Worm (Caenorhabditis elegans): ENCODE data around the gene lst-5.

The lst-5 gene

ce11 chrII:7057860-7058259, 35.1 kb downstream of the lst-5 start, which contains the start of gene cth-2:
Gene cth-2, minus strand, starts transcription at chrII:7057960.
- TF ChIP-seq gei-8 (GFP tag; optimal IDR thresholded peaks at IDR 0.05) (no peak), Y5F2A.4 (GFP tag; optimal IDR thresholded peaks at IDR 0.05) (no peak), tra-1 (GFP tag; IDR thresholded peaks at IDR 0.05) (no peak), egl-27 (tag; optimal IDR thresholded peaks at IDR 0.05) (no peak), nhr-11 (tag; optimal IDR thresholded peaks at IDR 0.05) (no peak), nhr-76 (tag; optimal IDR thresholded peaks at IDR 0.05) (no peak), mdt-29 (GFP tag; IDR thresholded peaks at IDR 0.05) (no peak), nhr-28 (tag; optimal IDR thresholded peaks at IDR 0.05) (peak; percentile 2), mxl-2 (GFP tag; conservative IDR thresholded peaks at IDR 0.05) (no peak), duxl-1 (tag; optimal IDR thresholded peaks at IDR 0.05; ENCODE audit: poor library complexity) (no peak), nhr-102 (tag; optimal IDR thresholded peaks at IDR 0.05) (no peak), Y48G9A.11 (GFP tag; IDR thresholded peaks at IDR 0.05) (no peak), vab-7 (GFP tag; IDR thresholded peaks at IDR 0.05) (no peak), snpc-1.2 (GFP tag; IDR thresholded peaks at IDR 0.05) (no peak), ZK337.2 (GFP tag; IDR thresholded peaks at IDR 0.05) (no peak), pqm-1 (tag; optimal IDR thresholded peaks at IDR 0.05) (no peak), rbr-2 (tag; optimal IDR thresholded peaks at IDR 0.05) (no peak), aha-1 (tag) (peak; percentile 3), nhr-6 (tag; optimal IDR thresholded peaks at IDR 0.05) (no peak), hlh-11 (tag; optimal IDR thresholded peaks at IDR 0.05) (no peak), attf-4 (tag; optimal IDR thresholded peaks at IDR 0.05) (no peak), daf-16 (GFP tag; optimal IDR thresholded peaks at IDR 0.05) (no peak), daf-16 (tag; optimal IDR thresholded peaks at IDR 0.05) (peak; percentile 37), nhr-25 (tag; optimal IDR thresholded peaks at IDR 0.05; ENCODE audit: borderline replicate concordance, insufficient read depth) (peak; percentile 24), daf-19 (GFP tag; conservative IDR thresholded peaks at IDR 0.05) (no peak), D1046.2 (GFP tag; IDR thresholded peaks at IDR 0.05) (no peak), nhr-48 (tag; optimal IDR thresholded peaks at IDR 0.05) (no peak), jun-1 (tag; optimal IDR thresholded peaks at IDR 0.05) (no peak), dmd-9 (GFP tag; IDR thresholded peaks at IDR 0.05) (no peak), snpc-4 (tag; optimal IDR thresholded peaks at IDR 0.05) (no peak), F49E8.2 (tag; optimal IDR thresholded peaks at IDR 0.05; ENCODE audit: borderline replicate concordance) (no peak), lsy-2 (tag; optimal IDR thresholded peaks at IDR 0.05) (no peak), spr-3 (GFP tag; optimal IDR thresholded peaks at IDR 0.05) (no peak), hmg-1.1 (GFP tag; IDR thresholded peaks at IDR 0.05) (no peak), mdl-1 (tag; optimal IDR thresholded peaks at IDR 0.05) (no peak), hlh-30 (tag; optimal IDR thresholded peaks at IDR 0.05; ENCODE audit: insufficient read depth) (no peak), hif-1 (tag; optimal IDR thresholded peaks at IDR 0.05) (no peak), nhr-41 (GFP tag; IDR thresholded peaks at IDR 0.05) (no peak), ceh-32 (tag; optimal IDR thresholded peaks at IDR 0.05; ENCODE audit: poor library complexity) (no peak), zip-11 (GFP tag; IDR thresholded peaks at IDR 0.05) (no peak), ama-1 (optimal IDR thresholded peaks at IDR 0.05) (peak; percentile 19), lin-15B (tag; optimal IDR thresholded peaks at IDR 0.05) (no peak), ctbp-1 (GFP tag; IDR thresholded peaks at IDR 0.05) (no peak), dve-1 (tag; optimal IDR thresholded peaks at IDR 0.05; ENCODE audit: insufficient read depth) (peak; percentile 32), F37D6.2 (tag; optimal IDR thresholded peaks at IDR 0.05) (no peak), lin-39 (tag; optimal IDR thresholded peaks at IDR 0.05) (no peak), ztf-7 (tag; optimal IDR thresholded peaks at IDR 0.05) (no peak), zip-2 (tag; optimal IDR thresholded peaks at IDR 0.05) (no peak), dmd-6 (GFP tag; IDR thresholded peaks at IDR 0.05) (0 out of 2 replicates have a peak, but pooled peaks have one; percentile 6), mxl-3 (GFP tag; optimal IDR thresholded peaks at IDR 0.05) (peak; percentile 17), Y105C5A.15 (GFP tag; IDR thresholded peaks at IDR 0.05) (no peak)

Data from whole organism, L4 larva.